Worm (Caenorhabditis elegans) whole organism, L2 larva: ENCODE results near the gene Y39A1A.21.

ENCODE experiments used
- lsy-2 ChIP-seq, 2 experiments: fragments of 150-350 bp in 1 of 2; sonication (generic microtip) in 1 of 2; optimal IDR thresholded peaks; 2 replicates each; lab custom pipeline; 2014 to 2017; ENCODE audit warnings: missing biosample characterization in 2 of 2, missing genetic modification characterization in 2 of 2
- nhr-11 ChIP-seq: fragments of 150-350 bp; optimal IDR thresholded peaks from 2 replicates; lab custom pipeline; 2014; ENCODE audit warnings: missing biosample characterization, missing genetic modification characterization

DNA sequence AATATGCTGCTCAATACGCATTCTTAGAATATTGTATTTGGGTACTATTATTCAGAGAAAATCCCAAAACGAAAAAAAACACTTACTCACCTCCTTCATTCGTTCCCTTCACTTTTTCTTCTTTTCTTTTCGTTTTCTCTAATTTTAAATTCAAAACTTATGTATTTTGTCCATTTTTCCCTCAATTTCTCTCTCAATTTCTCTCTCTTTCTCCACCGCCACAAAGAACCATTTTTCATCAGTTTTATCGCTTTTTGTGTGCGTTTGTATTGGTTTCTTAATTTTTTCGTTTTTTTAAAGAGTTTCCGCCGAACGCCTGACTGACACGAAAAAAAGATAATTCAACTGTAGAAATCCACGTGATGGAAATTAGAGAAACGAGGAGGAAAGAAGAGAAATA, 52.1 kb downstream of the Y39A1A.21 start, which contains the start of gene cnt-2:
- no peak for TF ChIP-seq nhr-11
- no peak for TF ChIP-seq lsy-2 (tag; optimal IDR thresholded peaks at IDR 0.05; lab: Kevin White, UChicago)
